Fruit fly (Drosophila melanogaster) whole organism, embryonic: Measurements from ENCODE around the gene CG12659.

Experiments
- BEAF-32 ChIP-seq: fragments of 200-800 bp; sonication (Bioruptor generic); optimal IDR thresholded peaks from 3 replicates; lab custom pipeline; 2017; ENCODE audit warnings: missing biosample characterization, missing genetic modification characterization, mild to moderate bottlenecking, moderate library complexity, missing genetic modification reagents
- Blimp-1 ChIP-seq: fragments of 200-800 bp; sonication (Bioruptor generic); optimal IDR thresholded peaks from 3 replicates; lab custom pipeline; 2018; ENCODE audit warnings: missing biosample characterization, missing genetic modification characterization, mild to moderate bottlenecking, moderate library complexity, missing genetic modification reagents
- CG10565 ChIP-seq: fragments of 200-800 bp; sonication (Bioruptor generic); optimal IDR thresholded peaks from 3 replicates; lab custom pipeline; 2016; ENCODE audit warnings: missing biosample characterization, mild to moderate bottlenecking, missing genetic modification characterization
- CG12219 ChIP-seq: fragments of 200-800 bp; sonication (Bioruptor generic); optimal IDR thresholded peaks from 3 replicates; lab custom pipeline; 2018; ENCODE audit warnings: missing biosample characterization, mild to moderate bottlenecking, missing genetic modification characterization
- CG13424 ChIP-seq: fragments of 200-800 bp; sonication (Bioruptor generic); optimal IDR thresholded peaks from 2 replicates; lab custom pipeline; 2019; ENCODE audit warnings: missing biosample characterization, mild to moderate bottlenecking, missing genetic modification characterization, moderate library complexity
- CG15011 ChIP-seq: fragments of 200-800 bp; sonication (Bioruptor generic); optimal IDR thresholded peaks from 3 replicates; lab custom pipeline; 2018; ENCODE audit warnings: missing biosample characterization, mild to moderate bottlenecking, missing genetic modification characterization
- CG17186 ChIP-seq: fragments of 200-800 bp; sonication (Bioruptor generic); optimal IDR thresholded peaks from 3 replicates; lab custom pipeline; 2017; ENCODE audit warnings: missing biosample characterization, missing genetic modification reagents, missing genetic modification characterization
- CG2202 ChIP-seq: fragments of 200-800 bp; sonication (Bioruptor generic); optimal IDR thresholded peaks from 2 replicates; lab custom pipeline; 2018; ENCODE audit warnings: missing biosample characterization, mild to moderate bottlenecking, missing genetic modification characterization
- CG31365 ChIP-seq: fragments of 200-800 bp; sonication (Bioruptor generic); optimal IDR thresholded peaks from 2 replicates; lab custom pipeline; 2018; ENCODE audit warnings: missing biosample characterization, mild to moderate bottlenecking, missing genetic modification characterization
- CG31441 ChIP-seq: fragments of 200-800 bp; sonication (Bioruptor generic); IDR thresholded peaks from 2 replicates; pipeline ENCODE4 v1.3.6; 2022; ENCODE audit warnings: missing biosample characterization, missing genetic modification characterization
- CG3407 ChIP-seq: fragments of 200-800 bp; sonication (Bioruptor generic); optimal IDR thresholded peaks from 2 replicates; lab custom pipeline; 2018; ENCODE audit warnings: missing biosample characterization, mild to moderate bottlenecking, missing genetic modification characterization
- CG3726 ChIP-seq: fragments of 200-800 bp; sonication (Bioruptor generic); IDR thresholded peaks from 3 replicates; pipeline ENCODE4, ENCODE4 v1.3.6; 2022; ENCODE audit warnings: missing biosample characterization, missing genetic modification characterization
- CG3995 ChIP-seq: fragments of 200-800 bp; sonication (Bioruptor generic); optimal IDR thresholded peaks from 3 replicates; lab custom pipeline; 2016; ENCODE audit warnings: missing biosample characterization, missing genetic modification characterization
- CG42726 ChIP-seq: fragments of 200-800 bp; sonication (Bioruptor generic); IDR thresholded peaks from 2 replicates; pipeline ENCODE4 v1.3.6; 2022; ENCODE audit warnings: missing biosample characterization, missing genetic modification characterization; ENCODE audit not compliant: partially characterized antibody
- CG5180 ChIP-seq: fragments of 200-800 bp; sonication (Bioruptor generic); optimal IDR thresholded peaks from 3 replicates; lab custom pipeline; 2017; ENCODE audit warnings: missing biosample characterization, missing genetic modification characterization, mild to moderate bottlenecking, moderate library complexity, missing genetic modification reagents
- CG5953 ChIP-seq: fragments of 200-800 bp; sonication (Bioruptor generic); IDR thresholded peaks from 2 replicates; pipeline ENCODE4 v1.3.6; 2022; ENCODE audit warnings: missing biosample characterization, missing genetic modification characterization
- CG6683 ChIP-seq: fragments of 200-800 bp; sonication (Bioruptor generic); optimal IDR thresholded peaks from 2 replicates; lab custom pipeline; 2017; ENCODE audit warnings: missing biosample characterization, mild to moderate bottlenecking, missing genetic modification characterization, missing genetic modification reagents
- CG8765 ChIP-seq: fragments of 200-800 bp; sonication (Bioruptor generic); IDR thresholded peaks from 2 replicates; pipeline ENCODE4 v1.3.6; 2022; ENCODE audit warnings: missing biosample characterization, missing genetic modification characterization
- CG9437 ChIP-seq: fragments of 200-800 bp; sonication (Bioruptor generic); optimal IDR thresholded peaks from 2 replicates; lab custom pipeline; 2018; ENCODE audit warnings: missing biosample characterization, mild to moderate bottlenecking, missing genetic modification characterization
- CG9609 ChIP-seq: fragments of 200-800 bp; sonication (Bioruptor generic); optimal IDR thresholded peaks from 3 replicates; lab custom pipeline; 2016; ENCODE audit warnings: missing biosample characterization, missing genetic modification characterization
- CG9876 ChIP-seq: fragments of 200-800 bp; sonication (Bioruptor generic); optimal IDR thresholded peaks from 2 replicates; lab custom pipeline; 2016; ENCODE audit warnings: missing biosample characterization, missing genetic modification characterization
- CrebB ChIP-seq: fragments of 200-800 bp; sonication (Bioruptor generic); optimal IDR thresholded peaks from 3 replicates; lab custom pipeline; 2018; ENCODE audit warnings: missing biosample characterization, mild to moderate bottlenecking, missing genetic modification characterization
- D19B ChIP-seq: fragments of 200-800 bp; sonication (Bioruptor generic); optimal IDR thresholded peaks from 2 replicates; lab custom pipeline; 2017; ENCODE audit warnings: missing biosample characterization, mild to moderate bottlenecking, missing genetic modification characterization
- E2f2 ChIP-seq: fragments of 200-800 bp; sonication (Bioruptor generic); IDR thresholded peaks from 2 replicates; pipeline ENCODE4 v1.3.6; 2022; ENCODE audit warnings: missing biosample characterization, missing genetic modification characterization
- Eip74EF ChIP-seq, 2 experiments: fragments of 200-800 bp in 1 of 2; fragments of >200 bp in 1 of 2; sonication (Bioruptor generic) in 1 of 2; optimal IDR thresholded peaks; 2 replicates each; lab custom pipeline; 2017 to 2019; ENCODE audit warnings: missing biosample characterization in 2 of 2, missing genetic modification characterization in 2 of 2, mild to moderate bottlenecking in 1 of 2, moderate library complexity in 1 of 2
- Fer1 ChIP-seq: fragments of 200-800 bp; sonication (Bioruptor generic); optimal IDR thresholded peaks from 2 replicates; lab custom pipeline; 2017; ENCODE audit warnings: missing biosample characterization, mild to moderate bottlenecking, missing genetic modification characterization
- Gug ChIP-seq: fragments of 200-800 bp; sonication (Bioruptor generic); IDR thresholded peaks from 4 replicates; pipeline ENCODE4 v1.3.6; 2022; ENCODE audit warnings: missing biosample characterization, missing genetic modification characterization
- H15 ChIP-seq: fragments of 200-800 bp; sonication (Bioruptor generic); IDR thresholded peaks from 3 replicates; pipeline ENCODE4 v1.3.6; 2022; ENCODE audit warnings: missing biosample characterization, missing genetic modification characterization
- H2.0 ChIP-seq: fragments of 200-800 bp; sonication (Bioruptor generic); IDR thresholded peaks from 2 replicates; pipeline ENCODE4 v1.3.6; 2022; ENCODE audit warnings: missing biosample characterization, missing genetic modification characterization
- Meics ChIP-seq: fragments of 200-800 bp; sonication (Bioruptor generic); optimal IDR thresholded peaks from 2 replicates; lab custom pipeline; 2017; ENCODE audit warnings: missing biosample characterization, mild to moderate bottlenecking, missing genetic modification characterization
- Mes4 ChIP-seq: fragments of 200-800 bp; sonication (Bioruptor generic); optimal IDR thresholded peaks from 2 replicates; lab custom pipeline; 2016; ENCODE audit warnings: missing biosample characterization, missing genetic modification characterization
- Nf-YA ChIP-seq: fragments of 200-800 bp; sonication (Bioruptor generic); IDR thresholded peaks from 2 replicates; pipeline ENCODE4 v1.3.6; 2022; ENCODE audit warnings: missing biosample characterization, missing genetic modification characterization
- Nf-YC ChIP-seq: fragments of 200-800 bp; optimal IDR thresholded peaks from 3 replicates; lab custom pipeline; 2019; ENCODE audit warnings: missing biosample characterization, mild to moderate bottlenecking, missing genetic modification characterization, moderate library complexity
- Oaz ChIP-seq: fragments of 200-800 bp; sonication (Bioruptor generic); IDR thresholded peaks from 2 replicates; pipeline ENCODE4 v1.3.6; 2022; ENCODE audit warnings: missing biosample characterization, missing genetic modification characterization
- Sin3A ChIP-seq: fragments of >200 bp; optimal IDR thresholded peaks from 2 replicates; lab custom pipeline; 2018
- Spps ChIP-seq: fragments of 200-800 bp; sonication (Bioruptor generic); optimal IDR thresholded peaks from 2 replicates; lab custom pipeline; 2018; ENCODE audit warnings: missing biosample characterization, mild to moderate bottlenecking, missing genetic modification characterization
- bab2 ChIP-seq: fragments of 200-800 bp; sonication (Bioruptor generic); optimal IDR thresholded peaks from 2 replicates; lab custom pipeline; 2016; ENCODE audit warnings: missing biosample characterization, missing genetic modification characterization
- chif ChIP-seq, 2 experiments: fragments of 200-800 bp; sonication (Bioruptor generic); optimal IDR thresholded peaks; 3 replicates each; lab custom pipeline; 2016; ENCODE audit warnings: missing biosample characterization in 2 of 2, missing genetic modification characterization in 2 of 2
- fd102C ChIP-seq: fragments of 200-800 bp; sonication (Bioruptor generic); optimal IDR thresholded peaks from 2 replicates; lab custom pipeline; 2018; ENCODE audit warnings: missing biosample characterization, mild to moderate bottlenecking, missing genetic modification characterization, moderate library complexity
- fd96Cb ChIP-seq: fragments of 200-800 bp; sonication (Bioruptor generic); optimal IDR thresholded peaks from 2 replicates; lab custom pipeline; 2018; ENCODE audit warnings: missing biosample characterization, mild to moderate bottlenecking, missing genetic modification characterization, moderate library complexity
- gsb ChIP-seq: fragments of 200-800 bp; sonication (Bioruptor generic); IDR thresholded peaks from 2 replicates; pipeline ENCODE4 v1.3.6; 2022; ENCODE audit warnings: missing biosample characterization, missing genetic modification characterization
- mirr ChIP-seq: fragments of 200-800 bp; sonication (Bioruptor generic); optimal IDR thresholded peaks from 3 replicates; lab custom pipeline; 2018; ENCODE audit warnings: missing biosample characterization, mild to moderate bottlenecking, missing genetic modification characterization
- onecut ChIP-seq: fragments of 200-800 bp; sonication (Bioruptor generic); IDR thresholded peaks from 2 replicates; pipeline ENCODE4 v1.3.6; 2022; ENCODE audit warnings: missing biosample characterization, missing genetic modification characterization
- pan ChIP-seq, 4 experiments: fragments of >200 bp in 3 of 4; fragments of 200-800 bp in 1 of 4; sonication (Bioruptor generic) in 1 of 4; optimal IDR thresholded peaks in 3 of 4; IDR thresholded peaks in 1 of 4; 2 replicates each; pipeline versions ENCODE4 v1.3.6 to Lab custom; 2017 to 2022; ENCODE audit warnings: missing biosample characterization in 2 of 4, missing genetic modification characterization in 2 of 4, mixed read lengths in 1 of 4
- rib ChIP-seq: fragments of 200-800 bp; sonication (Bioruptor generic); IDR thresholded peaks from 2 replicates; pipeline ENCODE4 v1.3.6; 2022; ENCODE audit warnings: missing biosample characterization, missing genetic modification characterization
- row ChIP-seq: fragments of 200-800 bp; sonication (Bioruptor generic); IDR thresholded peaks from 3 replicates; pipeline ENCODE4 v1.3.6; 2022; ENCODE audit warnings: missing biosample characterization, missing genetic modification characterization
- sisA ChIP-seq: fragments of 200-800 bp; sonication (Bioruptor generic); IDR thresholded peaks from 2 replicates; pipeline ENCODE4 v1.3.6; 2022; ENCODE audit warnings: missing biosample characterization, missing genetic modification characterization
- slou ChIP-seq: fragments of 200-800 bp; sonication (Bioruptor generic); optimal IDR thresholded peaks from 3 replicates; lab custom pipeline; 2016; ENCODE audit warnings: missing biosample characterization, missing genetic modification characterization
- tio ChIP-seq: fragments of 200-800 bp; sonication (Bioruptor generic); optimal IDR thresholded peaks from 2 replicates; lab custom pipeline; 2017; ENCODE audit warnings: missing biosample characterization, missing genetic modification characterization, inconsistent platforms
- trem ChIP-seq: fragments of 200-800 bp; optimal IDR thresholded peaks from 3 replicates; lab custom pipeline; 2019; ENCODE audit warnings: missing biosample characterization, mild to moderate bottlenecking, missing genetic modification characterization, moderate library complexity
- zf30C ChIP-seq: fragments of 200-800 bp; sonication (Bioruptor generic); optimal IDR thresholded peaks from 3 replicates; lab custom pipeline; 2018; ENCODE audit warnings: missing biosample characterization, mild to moderate bottlenecking, missing genetic modification characterization

The CG12659 gene

dm6 chrX:8588607-8589171 is 2.8 kb downstream of the CG12659 start, which contains the start of gene CG12081 (continued):
- TF ChIP-seq Blimp-1 (GFP tag; lab: Kevin White, UChicago) (no peak), Fer1 (GFP tag; lab: Kevin White, UChicago) (peak; percentile 15), CG9609 (GFP tag; lab: Kevin White, UChicago) (no peak), E2f2 (GFP tag; lab: Robert Waterston, UW) (peak; percentile 75), Oaz (GFP tag; lab: Robert Waterston, UW) (no peak), CG6683 (GFP tag; lab: Kevin White, UChicago) (no peak), Gug (GFP tag; lab: Robert Waterston, UW) (no peak; the same call in 3 of the 4 replicates), CG2202 (no peak), CG13424 (tag; lab: Kevin White, UChicago) (no peak), mirr (GFP tag; lab: Kevin White, UChicago) (no peak), chif (GFP tag; optimal IDR thresholded peaks at IDR 0.05; lab: Kevin White, UChicago) (no peak), CG3995 (GFP tag; lab: Kevin White, UChicago) (no peak), Mes4 (GFP tag; lab: Kevin White, UChicago) (no peak), tio (no peak), CG8765 (no peak), H2.0 (no peak), rib (GFP tag; lab: Robert Waterston, UW) (no peak), CrebB (tag; lab: Kevin White, UChicago) (no peak), CG5180 (GFP tag; lab: Kevin White, UChicago) (no peak), CG3726 (GFP tag; lab: Robert Waterston, UW) (no peak), Sin3A (lab: Kevin White, UChicago) (peak; percentile 30), gsb (GFP tag; lab: Robert Waterston, UW) (no peak), onecut (GFP tag; lab: Robert Waterston, UW) (peak; percentile 72), bab2 (no peak), row (GFP tag; lab: Robert Waterston, UW) (peak; percentile 72), Meics (no peak), D19B (GFP tag; lab: Kevin White, UChicago) (no peak), fd96Cb (tag; lab: Kevin White, UChicago) (no peak), H15 (GFP tag; lab: Robert Waterston, UW) (no peak), zf30C (GFP tag; lab: Kevin White, UChicago) (no peak), Eip74EF (GFP tag; optimal IDR thresholded peaks at IDR 0.05; lab: Kevin White, UChicago) (no peak), CG5953 (GFP tag; lab: Robert Waterston, UW) (no peak), CG17186 (GFP tag; lab: Kevin White, UChicago) (peak; percentile 65), Spps (tag; lab: Kevin White, UChicago) (no peak), CG42726 (GFP tag; lab: Robert Waterston, UW) (peak; percentile 83), CG31365 (tag; lab: Kevin White, UChicago) (no peak), CG9437 (GFP tag; lab: Kevin White, UChicago) (no peak), CG9876 (GFP tag; lab: Kevin White, UChicago) (no peak), Nf-YC (tag; lab: Kevin White, UChicago) (peak; percentile 15), slou (no peak), CG3407 (GFP tag; lab: Kevin White, UChicago) (no peak), CG10565 (GFP tag; lab: Kevin White, UChicago) (no peak), CG12219 (GFP tag; lab: Kevin White, UChicago) (no peak), trem (tag; lab: Kevin White, UChicago) (peak; percentile 53), CG31441 (GFP tag; lab: Robert Waterston, UW) (no peak), BEAF-32 (peak; percentile 89), fd102C (GFP tag; lab: Kevin White, UChicago) (no peak), sisA (GFP tag; lab: Robert Waterston, UW) (no peak), CG15011 (GFP tag; lab: Kevin White, UChicago) (no peak), Nf-YA (GFP tag; lab: Robert Waterston, UW) (no peak), pan (optimal IDR thresholded peaks at IDR 0.05; lab: Kevin White, UChicago) (no peak), pan (GFP tag; optimal IDR thresholded peaks at IDR 0.05 in 1 of 2, IDR thresholded peaks at IDR 0.05 in 1 of 2) (no peak)
